Fruit fly (Drosophila melanogaster): ENCODE results near the gene MED6.
A peak's percentile ranks its signal among the peaks of the same experiment; 100 is the strongest.

The MED6 gene

dm6 chr3R:9762955-9763931 lies 5.5 kb downstream of the MED6 start, which contains the start of the genes Snap24 and CG8478 (continued):
- TF ChIP-seq Pdp1 (GFP tag; optimal IDR thresholded peaks at IDR 0.05) (peak in 1 of 2 experiments; percentile 22), Hr78 (GFP tag; optimal IDR thresholded peaks at IDR 0.05) (no peak), CG4617 (GFP tag; optimal IDR thresholded peaks at IDR 0.05; ENCODE audit: borderline replicate concordance) (peak; percentile 40), hb (GFP tag; IDR thresholded peaks at IDR 0.05; ENCODE audit: partially characterized antibody) (peak; percentile 61), sim (GFP tag; IDR thresholded peaks at IDR 0.05) (no peak), tgo (GFP tag; IDR thresholded peaks at IDR 0.05) (no peak), D19A (tag; optimal IDR thresholded peaks at IDR 0.05) (peak; percentile 9), row (GFP tag; IDR thresholded peaks at IDR 0.05) (peak; percentile 70), CG2120 (GFP tag; optimal IDR thresholded peaks at IDR 0.05) (no peak), grau (tag; optimal IDR thresholded peaks at IDR 0.05) (peak; percentile 0), CG17568 (GFP tag; optimal IDR thresholded peaks at IDR 0.05) (no peak), Elba2 (GFP tag; optimal IDR thresholded peaks at IDR 0.05) (peak; percentile 87), p53 (GFP tag; optimal IDR thresholded peaks at IDR 0.05) (no peak), CG12299 (tag; optimal IDR thresholded peaks at IDR 0.05) (no peak), Adf1 (GFP tag; IDR thresholded peaks at IDR 0.05) (no peak), inv (GFP tag; IDR thresholded peaks at IDR 0.05; ENCODE audit: partially characterized antibody) (peak; percentile 72), CG11398 (GFP tag; optimal IDR thresholded peaks at IDR 0.05) (no peak), stwl (tag; optimal IDR thresholded peaks at IDR 0.05) (peak; percentile 91), lilli (GFP tag; optimal IDR thresholded peaks at IDR 0.05) (peak; percentile 30), Abd-B (GFP tag; optimal IDR thresholded peaks at IDR 0.05) (peak; percentile 24), slp2 (GFP tag; optimal IDR thresholded peaks at IDR 0.05) (no peak), CG13624 (GFP tag; optimal IDR thresholded peaks at IDR 0.05) (no peak), zen (tag; optimal IDR thresholded peaks at IDR 0.05) (peak; percentile 12), tna (GFP tag; IDR thresholded peaks at IDR 0.05; ENCODE audit: partially characterized antibody) (peak; percentile 68; the same call in 1 of the 2 replicates), usp (GFP tag; optimal IDR thresholded peaks at IDR 0.05) (no peak), BtbVII (GFP tag; optimal IDR thresholded peaks at IDR 0.05) (no peak), CG13424 (tag; optimal IDR thresholded peaks at IDR 0.05) (no peak), pzg (GFP tag; optimal IDR thresholded peaks at IDR 0.05) (peak; percentile 61), CG16815 (GFP tag; optimal IDR thresholded peaks at IDR 0.05) (no peak), Dfd (GFP tag; optimal IDR thresholded peaks at IDR 0.05) (no peak), ttk (GFP tag; IDR thresholded peaks at IDR 0.05) (no peak), trh (GFP tag; optimal IDR thresholded peaks at IDR 0.05) (no peak), CHES-1-like (GFP tag; optimal IDR thresholded peaks at IDR 0.05) (no peak), YL-1 (GFP tag; optimal IDR thresholded peaks at IDR 0.05) (peak; percentile 8), D19B (GFP tag; optimal IDR thresholded peaks at IDR 0.05) (no peak), Ada2b (GFP tag; IDR thresholded peaks at IDR 0.05) (no peak), dpn (GFP tag; optimal IDR thresholded peaks at IDR 0.05) (no peak), CG31224 (GFP tag; IDR thresholded peaks at IDR 0.05) (no peak), CG10959 (GFP tag; IDR thresholded peaks at IDR 0.05) (no peak), CG4424 (GFP tag; optimal IDR thresholded peaks at IDR 0.05) (no peak), Hey (tag; optimal IDR thresholded peaks at IDR 0.05) (no peak), CG4854 (GFP tag; optimal IDR thresholded peaks at IDR 0.05) (no peak), CG6791 (GFP tag; IDR thresholded peaks at IDR 0.05; ENCODE audit: partially characterized antibody) (peak; percentile 79), CG3726 (GFP tag; IDR thresholded peaks at IDR 0.05) (no peak), hkb (optimal IDR thresholded peaks at IDR 0.05) (no peak), hkb (GFP tag; IDR thresholded peaks at IDR 0.05) (no peak), CTCF (GFP tag; optimal IDR thresholded peaks at IDR 0.05) (no peak), CG6654 (GFP tag; optimal IDR thresholded peaks at IDR 0.05) (no peak), CG34224 (GFP tag; IDR thresholded peaks at IDR 0.05; ENCODE audit: partially characterized antibody) (peak; percentile 79)
